Fruit fly (Drosophila melanogaster): Measurements from ENCODE around the gene CG33543.
A peak's percentile ranks its signal among the peaks of the same experiment; 100 is the strongest.

The CG33543 gene

DNA sequence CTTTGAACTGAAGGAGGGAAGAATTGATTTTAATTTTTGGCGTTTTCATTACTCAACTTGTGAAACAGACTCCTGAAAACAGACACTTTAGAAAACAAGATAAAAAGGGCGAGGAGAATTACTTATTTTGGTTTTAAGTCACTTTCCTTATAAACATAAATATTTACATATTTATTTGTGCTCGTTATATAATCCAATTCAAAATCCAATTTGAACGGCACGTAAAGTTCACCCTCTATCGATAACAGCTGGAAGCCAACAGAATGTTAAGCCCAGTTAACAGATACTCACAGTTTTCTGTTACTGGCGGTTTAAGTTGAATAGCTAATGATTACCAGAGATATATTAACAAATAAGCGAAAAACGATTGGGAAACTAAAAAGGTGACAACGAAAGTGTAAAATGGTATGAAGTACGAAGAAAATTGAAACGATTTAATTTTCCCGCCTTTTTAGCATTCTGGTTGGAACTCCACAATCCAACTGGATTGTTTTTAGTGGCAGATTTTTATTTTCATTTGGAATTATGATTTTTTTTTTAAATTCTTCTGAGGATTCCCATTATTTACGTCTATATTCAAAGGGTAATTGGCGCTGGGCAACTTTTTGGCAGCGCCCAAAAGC lies 26.8 kb downstream of the CG33543 start:
- no peak for TF ChIP-seq CG14711 (tag; optimal IDR thresholded peaks at IDR 0.05)
- TF ChIP-seq CG33017 (tag; optimal IDR thresholded peaks at IDR 0.05): no peak
- TF ChIP-seq CG5204 (GFP tag; optimal IDR thresholded peaks at IDR 0.05): no peak
- TF ChIP-seq Crg-1 (GFP tag; optimal IDR thresholded peaks at IDR 0.05): no peak
- TF ChIP-seq CG11617 (GFP tag; optimal IDR thresholded peaks at IDR 0.05): no peak
- TF ChIP-seq bab1 (GFP tag; optimal IDR thresholded peaks at IDR 0.05): no peak
- no peak for TF ChIP-seq CG1620 (GFP tag; optimal IDR thresholded peaks at IDR 0.05)
- no peak for TF ChIP-seq kay (GFP tag; ENCODE audit: borderline replicate concordance)
- no peak for TF ChIP-seq ovo (GFP tag; optimal IDR thresholded peaks at IDR 0.05)
- TF ChIP-seq toe (GFP tag; optimal IDR thresholded peaks at IDR 0.05): no peak
- no peak for TF ChIP-seq tj (GFP tag; optimal IDR thresholded peaks at IDR 0.05)
- TF ChIP-seq cnc (optimal IDR thresholded peaks at IDR 0.05): no peak
- TF ChIP-seq CG12768 (GFP tag; optimal IDR thresholded peaks at IDR 0.05): no peak
- no peak for TF ChIP-seq CG7045 (GFP tag; optimal IDR thresholded peaks at IDR 0.05)

DNA sequence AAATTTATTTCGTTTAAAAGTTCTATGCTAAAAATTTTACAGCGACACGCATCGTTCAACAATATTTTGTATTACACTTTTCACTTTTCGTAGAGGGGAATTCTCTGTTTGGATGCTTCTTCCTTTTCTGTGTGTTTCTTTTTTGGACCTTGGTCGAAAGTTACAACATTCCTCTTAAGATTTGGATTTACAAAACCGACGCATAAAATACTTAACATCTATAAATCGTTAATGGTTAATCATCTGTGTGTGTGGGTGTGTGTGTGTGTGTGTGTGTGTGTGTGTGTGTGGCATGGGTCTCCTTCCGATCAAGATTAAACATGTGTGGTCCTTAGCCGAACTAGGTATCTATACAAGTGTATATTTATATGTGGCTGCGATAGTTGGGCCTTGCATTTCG lies 30.6 kb downstream of the CG33543 start:
- TF ChIP-seq kay (GFP tag; ENCODE audit: borderline replicate concordance): no peak
- no peak for TF ChIP-seq Mnt (GFP tag; optimal IDR thresholded peaks at IDR 0.05)
- no peak for TF ChIP-seq Hr96 (GFP tag; optimal IDR thresholded peaks at IDR 0.05)
- TF ChIP-seq Clk (GFP tag; optimal IDR thresholded peaks at IDR 0.05): no peak
- no peak for TF ChIP-seq pad (GFP tag; optimal IDR thresholded peaks at IDR 0.05)
- no peak for TF ChIP-seq CG7045 (GFP tag; optimal IDR thresholded peaks at IDR 0.05)
- TF ChIP-seq CG7101 (tag; optimal IDR thresholded peaks at IDR 0.05): no peak
- no peak for TF ChIP-seq CG12768 (GFP tag; optimal IDR thresholded peaks at IDR 0.05)
- no peak for TF ChIP-seq CG1620 (GFP tag; optimal IDR thresholded peaks at IDR 0.05)
- no peak for TF ChIP-seq ovo (GFP tag; optimal IDR thresholded peaks at IDR 0.05)
- TF ChIP-seq bab1 (GFP tag; optimal IDR thresholded peaks at IDR 0.05): no peak
- no peak for TF ChIP-seq tj (GFP tag; optimal IDR thresholded peaks at IDR 0.05)

DNA sequence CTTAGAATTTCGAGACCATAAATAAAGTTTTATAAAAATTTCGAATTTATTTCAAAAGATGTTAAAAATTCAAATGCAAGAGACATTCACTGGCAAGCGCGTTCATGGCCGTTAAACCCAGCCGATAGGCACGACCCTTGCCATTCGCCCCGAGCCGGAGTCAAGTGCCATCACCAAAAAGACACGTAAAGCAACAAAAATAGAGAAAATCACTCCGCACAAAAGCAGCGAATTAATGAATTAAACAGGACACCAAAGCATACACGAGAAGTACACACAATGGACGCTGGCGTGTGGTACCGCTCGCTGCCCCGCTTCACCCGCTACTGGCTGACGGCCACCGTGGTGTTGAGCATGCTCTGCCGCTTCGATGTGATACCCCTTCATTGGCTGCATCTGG lies 32.2 kb downstream of the CG33543 start, which contains the start of gene Der-1:
TSS of gene Der-1 (plus strand) at position 1 of the 400 bp plus-strand sequence.
- TF ChIP-seq bab1 (GFP tag; optimal IDR thresholded peaks at IDR 0.05): peak; percentile 7
- TF ChIP-seq CG1620 (GFP tag; optimal IDR thresholded peaks at IDR 0.05): peak; percentile 4
- no peak for TF ChIP-seq CG7045 (GFP tag; optimal IDR thresholded peaks at IDR 0.05)
- TF ChIP-seq CG14711 (tag; optimal IDR thresholded peaks at IDR 0.05): no peak
- TF ChIP-seq Clk (GFP tag; optimal IDR thresholded peaks at IDR 0.05): no peak
- TF ChIP-seq CG7101 (tag; optimal IDR thresholded peaks at IDR 0.05): peak; percentile 4
- no peak for TF ChIP-seq toe (GFP tag; optimal IDR thresholded peaks at IDR 0.05)
- TF ChIP-seq Crg-1 (GFP tag; optimal IDR thresholded peaks at IDR 0.05): peak; percentile 14
- no peak for TF ChIP-seq ovo (GFP tag; optimal IDR thresholded peaks at IDR 0.05)
- no peak for TF ChIP-seq pad (GFP tag; optimal IDR thresholded peaks at IDR 0.05)
- TF ChIP-seq CG5204 (GFP tag; optimal IDR thresholded peaks at IDR 0.05): no peak
- TF ChIP-seq tj (GFP tag; optimal IDR thresholded peaks at IDR 0.05): no peak
- TF ChIP-seq cnc (optimal IDR thresholded peaks at IDR 0.05): no peak
- TF ChIP-seq CG12768 (GFP tag; optimal IDR thresholded peaks at IDR 0.05): no peak
- peak; percentile 3 for TF ChIP-seq Mnt (GFP tag; optimal IDR thresholded peaks at IDR 0.05)
- no peak for TF ChIP-seq CG33017 (tag; optimal IDR thresholded peaks at IDR 0.05)
- no peak for TF ChIP-seq kay (GFP tag; ENCODE audit: borderline replicate concordance)

DNA sequence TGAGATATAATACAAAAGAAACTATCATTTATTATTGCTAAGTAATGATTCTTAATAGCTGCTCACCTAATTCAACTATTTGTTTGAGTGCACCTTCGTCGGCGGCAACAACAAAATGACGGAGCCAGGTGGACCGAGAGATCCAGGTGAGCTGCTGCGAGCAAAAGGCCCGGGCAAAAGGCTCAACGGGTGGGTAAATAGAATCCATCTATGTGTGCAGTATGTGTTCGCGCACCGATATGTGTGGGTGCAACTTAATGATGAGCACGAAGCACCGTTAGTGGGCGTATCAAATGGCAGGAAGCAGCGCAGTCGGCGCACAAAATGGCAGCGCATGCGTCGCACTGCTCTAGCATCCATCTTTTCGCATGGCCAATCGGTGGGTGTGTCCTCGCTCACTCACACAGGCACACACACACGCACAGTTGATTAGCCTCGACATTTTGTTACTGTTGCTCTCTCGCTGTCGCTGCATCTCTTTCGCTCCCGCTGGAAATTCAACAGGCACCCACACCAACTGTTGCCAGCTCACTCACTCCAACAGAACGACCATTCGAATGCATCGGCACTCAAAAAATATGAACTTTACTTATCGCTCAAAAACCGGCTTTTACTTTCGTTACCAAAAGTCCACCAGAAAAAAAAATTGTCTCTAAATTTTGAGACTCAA lies 33.5 kb downstream of the CG33543 start:
- TF ChIP-seq ovo (GFP tag; optimal IDR thresholded peaks at IDR 0.05): peak; percentile 9
- no peak for TF ChIP-seq CG1620 (GFP tag; optimal IDR thresholded peaks at IDR 0.05)

DNA sequence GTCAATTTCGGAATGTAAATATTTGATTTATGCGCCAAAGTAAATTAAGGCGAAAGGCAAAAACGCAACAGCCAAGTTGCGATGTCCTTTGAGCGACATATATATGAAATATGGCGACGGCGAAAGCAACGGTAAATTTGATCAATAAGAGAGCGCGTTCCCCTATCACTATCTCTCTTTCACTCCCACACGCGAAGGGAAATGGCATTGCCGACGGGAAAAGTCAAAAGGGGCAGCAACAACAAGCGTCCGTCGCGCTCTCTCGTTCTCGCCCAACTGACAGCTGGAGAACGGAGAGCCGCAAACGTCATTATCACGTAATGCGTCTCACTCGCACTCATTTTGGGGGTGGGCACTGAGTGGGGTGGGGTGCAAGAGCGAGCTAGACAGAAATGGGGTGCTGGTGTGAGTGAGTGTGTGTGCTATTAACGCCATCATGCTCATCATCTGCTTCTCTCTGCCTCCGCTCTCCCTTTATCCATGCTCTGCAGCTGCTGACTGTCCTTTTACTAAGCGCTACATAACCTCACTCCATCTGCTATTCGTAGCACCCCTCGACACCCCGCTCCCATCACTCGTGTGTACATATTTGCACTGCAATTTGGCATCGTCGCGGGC lies 35.7 kb downstream of the CG33543 start, which contains the start of gene erm:
TSS of gene erm (minus strand) at position 51 of the 618 bp plus-strand sequence.
- TF ChIP-seq CG33017 (tag; optimal IDR thresholded peaks at IDR 0.05) (no peak), pad (GFP tag; optimal IDR thresholded peaks at IDR 0.05) (peak; percentile 42), Clk (GFP tag; optimal IDR thresholded peaks at IDR 0.05) (peak; percentile 63), CG7101 (tag; optimal IDR thresholded peaks at IDR 0.05) (peak; percentile 23), CG1620 (GFP tag; optimal IDR thresholded peaks at IDR 0.05) (no peak), Hr96 (GFP tag; optimal IDR thresholded peaks at IDR 0.05) (peak; percentile 40), Mnt (GFP tag; optimal IDR thresholded peaks at IDR 0.05) (no peak), CG12768 (GFP tag; optimal IDR thresholded peaks at IDR 0.05) (peak; percentile 61), CG7045 (GFP tag; optimal IDR thresholded peaks at IDR 0.05) (peak; percentile 57), bab1 (GFP tag; optimal IDR thresholded peaks at IDR 0.05) (no peak), Crg-1 (GFP tag; optimal IDR thresholded peaks at IDR 0.05) (peak; percentile 47), kay (GFP tag; ENCODE audit: borderline replicate concordance) (no peak), tj (GFP tag; optimal IDR thresholded peaks at IDR 0.05) (no peak), ovo (GFP tag; optimal IDR thresholded peaks at IDR 0.05) (no peak), CG11617 (GFP tag; optimal IDR thresholded peaks at IDR 0.05) (no peak)

DNA sequence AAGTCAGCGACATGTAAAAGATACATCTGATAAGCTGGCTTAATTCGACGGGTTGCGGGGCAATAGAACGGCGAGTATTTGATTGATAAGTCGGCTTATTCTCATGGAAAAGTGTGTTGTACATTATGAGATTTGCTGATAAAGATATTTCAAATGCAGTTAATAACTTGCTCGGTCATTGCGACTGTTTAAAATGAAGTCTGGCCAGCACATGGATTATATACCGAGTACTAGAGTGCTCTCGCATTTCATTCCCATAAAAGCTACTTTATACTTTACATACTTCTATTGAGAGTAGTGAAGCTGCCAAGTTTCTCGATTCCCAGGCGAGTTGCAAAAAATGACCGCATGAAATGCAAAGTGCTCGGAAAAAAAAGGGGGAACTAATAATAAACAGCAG lies 38.3 kb downstream of the CG33543 start:
- TF ChIP-seq kay (GFP tag; ENCODE audit: borderline replicate concordance) (no peak), CG33017 (tag; optimal IDR thresholded peaks at IDR 0.05) (no peak), Mnt (GFP tag; optimal IDR thresholded peaks at IDR 0.05) (no peak), Hr96 (GFP tag; optimal IDR thresholded peaks at IDR 0.05) (no peak), CG7045 (GFP tag; optimal IDR thresholded peaks at IDR 0.05) (no peak), CG12768 (GFP tag; optimal IDR thresholded peaks at IDR 0.05) (no peak), CG14711 (tag; optimal IDR thresholded peaks at IDR 0.05) (no peak), toe (GFP tag; optimal IDR thresholded peaks at IDR 0.05) (no peak), CG11617 (GFP tag; optimal IDR thresholded peaks at IDR 0.05) (no peak)

All from whole organism, adult.